Worm (Caenorhabditis elegans): Measurements from ENCODE around the gene algn-1.

algn-1 gene

ce11 chrIII:6479439-6479838, 19.5 kb downstream of the algn-1 start:
- TF ChIP-seq zip-8 (tag; optimal IDR thresholded peaks at IDR 0.05) (no peak), cnd-1 (tag; optimal IDR thresholded peaks at IDR 0.05) (peak; percentile 71), unc-62 (GFP tag; optimal IDR thresholded peaks at IDR 0.05) (no peak), snpc-4 (tag; optimal IDR thresholded peaks at IDR 0.05) (no peak), elt-3 (tag; optimal IDR thresholded peaks at IDR 0.05) (no peak), nhr-2 (tag; optimal IDR thresholded peaks at IDR 0.05) (peak; percentile 89), ceh-39 (tag; optimal IDR thresholded peaks at IDR 0.05) (no peak), mab-5 (tag; optimal IDR thresholded peaks at IDR 0.05) (no peak), pha-4 (tag; optimal IDR thresholded peaks at IDR 0.05) (no peak), lin-13 (tag; optimal IDR thresholded peaks at IDR 0.05) (no peak), lin-32 (GFP tag; optimal IDR thresholded peaks at IDR 0.05) (no peak)

DNA sequence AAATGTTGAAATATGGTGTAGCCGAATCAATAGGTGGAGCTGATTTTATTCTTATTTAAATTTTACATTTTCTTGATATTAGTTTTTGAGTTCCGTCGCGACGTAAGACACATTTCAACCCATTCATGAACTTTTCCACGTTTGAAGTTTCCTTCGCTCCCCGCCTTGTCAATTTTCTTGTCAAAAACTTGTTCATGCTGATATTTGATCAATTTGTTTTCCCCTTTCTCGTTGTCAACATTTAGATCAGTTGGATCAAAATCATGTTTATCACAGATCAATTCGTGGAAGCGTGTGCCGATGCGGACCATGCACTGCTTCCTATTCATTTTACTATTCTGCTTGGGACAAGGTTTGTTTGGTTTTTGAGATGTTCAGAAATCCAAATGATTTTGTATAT, 23.0 kb downstream of the algn-1 start, which contains the start of gene chtb-2:
Gene chtb-2, plus strand, starts transcription at position 301 of the 400 bp plus-strand sequence.
- TF ChIP-seq tbx-8 (GFP tag; optimal IDR thresholded peaks at IDR 0.05) = no peak
- no peak for TF ChIP-seq nhr-237 (tag; optimal IDR thresholded peaks at IDR 0.05)
- TF ChIP-seq elt-3 (tag; optimal IDR thresholded peaks at IDR 0.05) = no peak
- no peak for TF ChIP-seq ztf-11 (tag; optimal IDR thresholded peaks at IDR 0.05)
- TF ChIP-seq nhr-76 (tag; optimal IDR thresholded peaks at IDR 0.05) = no peak
- TF ChIP-seq elt-1 (tag; optimal IDR thresholded peaks at IDR 0.05; ENCODE audit: borderline replicate concordance, insufficient read depth) = no peak

DNA sequence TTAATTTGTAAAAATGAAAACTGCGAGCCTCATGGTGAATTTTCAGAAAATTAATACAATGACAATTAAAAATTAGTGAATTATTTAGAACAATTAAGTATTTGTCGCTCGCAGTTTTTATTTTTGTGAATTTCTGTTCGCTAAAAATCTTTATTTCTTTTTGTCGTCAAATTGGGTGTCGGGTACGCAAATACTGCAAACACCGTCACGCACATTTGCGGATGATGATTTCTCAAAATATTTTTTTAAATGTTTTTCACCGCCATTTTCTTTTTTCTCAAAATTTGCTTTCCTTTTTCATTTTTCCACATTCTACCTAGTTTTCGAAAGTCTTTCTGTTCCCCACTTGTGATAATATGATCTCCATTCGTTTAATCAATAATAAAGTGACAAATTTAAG, 29.0 kb downstream of the algn-1 start:
- no peak for TF ChIP-seq unc-120 (tag; optimal IDR thresholded peaks at IDR 0.05; ENCODE audit: poor library complexity, severe bottlenecking)
- TF ChIP-seq M03D4.4 (tag; optimal IDR thresholded peaks at IDR 0.05) = no peak
- TF ChIP-seq cnd-1 (tag; optimal IDR thresholded peaks at IDR 0.05) = no peak
- no peak for TF ChIP-seq ceh-39 (tag; optimal IDR thresholded peaks at IDR 0.05)
- no peak for TF ChIP-seq lin-13 (tag; optimal IDR thresholded peaks at IDR 0.05)
- no peak for TF ChIP-seq zip-8 (tag; optimal IDR thresholded peaks at IDR 0.05)
- TF ChIP-seq tbx-8 (GFP tag; optimal IDR thresholded peaks at IDR 0.05) = no peak
- TF ChIP-seq snpc-4 (tag; optimal IDR thresholded peaks at IDR 0.05) = no peak
- peak; percentile 2 for TF ChIP-seq nhr-237 (tag; optimal IDR thresholded peaks at IDR 0.05)
- no peak for TF ChIP-seq mab-5 (tag; optimal IDR thresholded peaks at IDR 0.05)
- TF ChIP-seq elt-1 (tag; optimal IDR thresholded peaks at IDR 0.05; ENCODE audit: borderline replicate concordance, insufficient read depth) = no peak
- peak; percentile 37 for TF ChIP-seq ces-1 (GFP tag; optimal IDR thresholded peaks at IDR 0.05)
- TF ChIP-seq nhr-76 (tag; optimal IDR thresholded peaks at IDR 0.05) = no peak
- TF ChIP-seq ham-2 (GFP tag; optimal IDR thresholded peaks at IDR 0.05) = no peak
- no peak for TF ChIP-seq unc-62 (GFP tag; optimal IDR thresholded peaks at IDR 0.05)
- TF ChIP-seq ceh-43 (GFP tag; optimal IDR thresholded peaks at IDR 0.05) = peak; percentile 62
- TF ChIP-seq nhr-12 (tag; optimal IDR thresholded peaks at IDR 0.05) = no peak
- no peak for TF ChIP-seq bed-3 (GFP tag; optimal IDR thresholded peaks at IDR 0.05)
- TF ChIP-seq elt-3 (tag; optimal IDR thresholded peaks at IDR 0.05) = no peak
- TF ChIP-seq unc-39 (tag; optimal IDR thresholded peaks at IDR 0.05) = no peak
- no peak for TF ChIP-seq flh-1 (GFP tag; optimal IDR thresholded peaks at IDR 0.05)
- no peak for TF ChIP-seq ztf-11 (tag; optimal IDR thresholded peaks at IDR 0.05)
- no peak for TF ChIP-seq nhr-2 (tag; optimal IDR thresholded peaks at IDR 0.05)
- TF ChIP-seq lsy-2 (tag; optimal IDR thresholded peaks at IDR 0.05) = peak; percentile 30
- TF ChIP-seq sptf-1 (tag; optimal IDR thresholded peaks at IDR 0.05) = no peak
- no peak for TF ChIP-seq ceh-83 (GFP tag; optimal IDR thresholded peaks at IDR 0.05)
- TF ChIP-seq sem-2 (GFP tag; optimal IDR thresholded peaks at IDR 0.05) = no peak
- TF ChIP-seq mep-1 (tag; optimal IDR thresholded peaks at IDR 0.05) = peak; percentile 39
- no peak for TF ChIP-seq hlh-1 (tag; optimal IDR thresholded peaks at IDR 0.05)
- no peak for TF ChIP-seq lin-32 (GFP tag; optimal IDR thresholded peaks at IDR 0.05)
- no peak for TF ChIP-seq blmp-1 (tag; optimal IDR thresholded peaks at IDR 0.05)
- TF ChIP-seq nhr-28 (tag; optimal IDR thresholded peaks at IDR 0.05) = no peak
- TF ChIP-seq drap-1 (GFP tag; optimal IDR thresholded peaks at IDR 0.05) = no peak
- TF ChIP-seq pha-4 (tag; optimal IDR thresholded peaks at IDR 0.05) = no peak
- no peak for TF ChIP-seq mls-2 (tag; optimal IDR thresholded peaks at IDR 0.05)

- no peak for TF ChIP-seq mls-2 (tag; optimal IDR thresholded peaks at IDR 0.05)
- no peak for TF ChIP-seq tbx-8 (GFP tag; optimal IDR thresholded peaks at IDR 0.05)
- no peak for TF ChIP-seq cnd-1 (tag; optimal IDR thresholded peaks at IDR 0.05)
- no peak for TF ChIP-seq lsy-2 (tag; optimal IDR thresholded peaks at IDR 0.05)
- TF ChIP-seq snpc-4 (tag; optimal IDR thresholded peaks at IDR 0.05) = no peak
- TF ChIP-seq elt-3 (tag; optimal IDR thresholded peaks at IDR 0.05) = no peak
- TF ChIP-seq zip-8 (tag; optimal IDR thresholded peaks at IDR 0.05) = no peak
- TF ChIP-seq drap-1 (GFP tag; optimal IDR thresholded peaks at IDR 0.05) = no peak
- TF ChIP-seq pha-4 (tag; optimal IDR thresholded peaks at IDR 0.05) = no peak
- no peak for TF ChIP-seq unc-39 (tag; optimal IDR thresholded peaks at IDR 0.05)
- TF ChIP-seq mab-5 (tag; optimal IDR thresholded peaks at IDR 0.05) = no peak
- TF ChIP-seq sptf-1 (tag; optimal IDR thresholded peaks at IDR 0.05) = no peak
- no peak for TF ChIP-seq blmp-1 (tag; optimal IDR thresholded peaks at IDR 0.05)
- no peak for TF ChIP-seq ceh-39 (tag; optimal IDR thresholded peaks at IDR 0.05)
- no peak for TF ChIP-seq unc-62 (GFP tag; optimal IDR thresholded peaks at IDR 0.05)
- TF ChIP-seq mep-1 (tag; optimal IDR thresholded peaks at IDR 0.05) = no peak
- TF ChIP-seq nhr-76 (tag; optimal IDR thresholded peaks at IDR 0.05) = no peak
- no peak for TF ChIP-seq ham-2 (GFP tag; optimal IDR thresholded peaks at IDR 0.05)
- TF ChIP-seq flh-1 (GFP tag; optimal IDR thresholded peaks at IDR 0.05) = no peak
Observed at ce11 chrIII:6489493-6489892, 29.6 kb downstream of the algn-1 start, which contains the start of gene rpt-3. Gene rpt-3 (plus strand): TSS chrIII:6489793.

Measured in whole organism, mixed stage, embryonic.